Worm (Caenorhabditis elegans): ENCODE data around the gene F02C12.1.

ce11 chrX:13383273-13383672 lies 18.6 kb upstream of the F02C12.1 start:
- TF ChIP-seq madf-9 (GFP tag; conservative IDR thresholded peaks at IDR 0.05) (no peak), lin-15B (tag; optimal IDR thresholded peaks at IDR 0.05) (no peak), ztf-7 (tag; optimal IDR thresholded peaks at IDR 0.05) (no peak), mep-1 (tag; optimal IDR thresholded peaks at IDR 0.05) (no peak), set-16 (GFP tag; IDR thresholded peaks at IDR 0.05) (no peak), lin-1 (GFP tag; IDR thresholded peaks at IDR 0.05) (no peak), nhr-77 (tag; optimal IDR thresholded peaks at IDR 0.05) (no peak), lin-39 (tag; optimal IDR thresholded peaks at IDR 0.05) (no peak), ama-1 (optimal IDR thresholded peaks at IDR 0.05) (no peak), ztf-11 (tag; optimal IDR thresholded peaks at IDR 0.05) (no peak), jun-1 (tag; optimal IDR thresholded peaks at IDR 0.05) (no peak), nhr-237 (tag; optimal IDR thresholded peaks at IDR 0.05) (no peak), ceh-82 (tag; optimal IDR thresholded peaks at IDR 0.05) (no peak)
